Fruit fly (Drosophila melanogaster): ENCODE results near the gene prt.

dm6 chr3R:23732533-23732932 is 33.7 kb upstream of the prt start:
- no peak for TF ChIP-seq usp (GFP tag; optimal IDR thresholded peaks at IDR 0.05)
- no peak for TF ChIP-seq psq (optimal IDR thresholded peaks at IDR 0.05)
- no peak for TF ChIP-seq CG8478 (optimal IDR thresholded peaks at IDR 0.05)
- no peak for TF ChIP-seq EcR (GFP tag; optimal IDR thresholded peaks at IDR 0.05)
- no peak for TF ChIP-seq pan (optimal IDR thresholded peaks at IDR 0.05)

Data from whole organism.